Worm (Caenorhabditis elegans) whole organism, midembryonic: ENCODE results near the gene T10B5.8.

Source experiments
- T22C8.4 ChIP-seq: fragments of 200-800 bp; sonication (Bioruptor generic); IDR thresholded peaks from 2 replicates; pipeline ENCODE4 v1.3.6; 2022; ENCODE audit warnings: missing genetic modification characterization, missing compliant biosample characterization
- cog-1 ChIP-seq: sonication (generic microtip); optimal IDR thresholded peaks from 2 replicates; lab custom pipeline; 2016; ENCODE audit warnings: missing genetic modification characterization, missing compliant biosample characterization
- ztf-23 ChIP-seq: fragments of 200-800 bp; sonication (Bioruptor generic); IDR thresholded peaks from 2 replicates; pipeline ENCODE4 v1.3.6; 2022; ENCODE audit warnings: missing genetic modification reagents, missing genetic modification characterization, missing compliant biosample characterization
- ztf-29 ChIP-seq: fragments of 200-800 bp; sonication (Bioruptor generic); IDR thresholded peaks from 2 replicates; pipeline ENCODE4 v1.3.6; 2022; ENCODE audit warnings: missing genetic modification reagents, missing genetic modification characterization, missing compliant biosample characterization

DNA sequence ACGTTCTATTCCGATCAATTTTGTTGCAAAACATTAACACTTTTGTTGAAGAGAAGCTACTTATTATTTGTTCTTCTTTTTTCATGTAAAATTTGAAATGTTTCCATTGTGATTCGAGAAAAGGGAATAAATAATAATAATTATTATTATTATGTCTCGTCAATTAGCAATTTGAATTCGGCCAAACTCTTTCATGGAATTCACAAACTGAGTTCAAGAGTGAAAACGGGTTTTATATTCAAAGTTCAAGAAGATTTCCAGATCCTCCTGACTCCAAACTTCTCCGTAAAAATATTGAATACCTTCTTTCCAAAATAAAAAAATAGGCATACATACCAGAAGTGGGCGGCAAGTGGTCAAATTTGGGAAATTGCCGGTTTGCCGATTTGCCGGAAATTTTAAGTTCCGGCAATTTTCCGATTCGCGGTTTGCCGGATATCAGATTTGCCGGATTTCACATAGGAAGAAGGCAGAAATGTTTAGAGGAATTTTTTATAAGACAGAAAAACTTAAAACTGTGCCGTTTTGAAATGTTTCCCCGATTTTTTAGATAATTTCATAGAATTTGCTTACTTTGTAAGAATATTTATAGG, 36.0 kb upstream of the T10B5.8 start:
- TF ChIP-seq T22C8.4 (GFP tag; lab: Robert Waterston, UW) = no peak
- no peak for TF ChIP-seq ztf-29 (GFP tag; lab: Robert Waterston, UW)
- no peak for TF ChIP-seq ztf-23 (GFP tag; lab: Robert Waterston, UW)
- no peak for TF ChIP-seq cog-1
